Fruit fly (Drosophila melanogaster) whole organism, prepupa: ENCODE measurements around the gene UQCR-6.4L.
A peak's percentile ranks its signal among the peaks of the same experiment; 100 is the strongest.

Experiments used
- Blimp-1 ChIP-seq: fragments of 200-800 bp; sonication (Bioruptor generic); optimal IDR thresholded peaks from 3 replicates; lab custom pipeline; 2017; ENCODE audit warnings: missing biosample characterization, missing genetic modification characterization, mild to moderate bottlenecking, moderate library complexity, missing genetic modification reagents
- CG10669 ChIP-seq: fragments of 200-800 bp; sonication (Bioruptor generic); optimal IDR thresholded peaks from 3 replicates; lab custom pipeline; 2018; ENCODE audit warnings: missing biosample characterization, mild to moderate bottlenecking, missing genetic modification characterization, moderate library complexity
- CG11294 ChIP-seq: fragments of 200-800 bp; sonication (Bioruptor generic); IDR thresholded peaks from 2 replicates; pipeline ENCODE4 v1.3.6; 2022; ENCODE audit warnings: missing biosample characterization, missing genetic modification characterization
- CG11762 ChIP-seq: fragments of 200-800 bp; sonication (Bioruptor generic); optimal IDR thresholded peaks from 3 replicates; lab custom pipeline; 2016; ENCODE audit warnings: missing biosample characterization, missing genetic modification characterization; ENCODE audit not compliant: insufficient read depth
- CG11902 ChIP-seq: fragments of 200-800 bp; sonication (Bioruptor generic); optimal IDR thresholded peaks from 3 replicates; lab custom pipeline; 2016; ENCODE audit warnings: missing biosample characterization, missing genetic modification characterization
- CG15336 ChIP-seq: fragments of 200-800 bp; sonication (Bioruptor generic); IDR thresholded peaks from 2 replicates; pipeline ENCODE4 v1.3.6; 2022; ENCODE audit warnings: missing biosample characterization, missing genetic modification characterization
- CG16779 ChIP-seq: fragments of 200-800 bp; sonication (Bioruptor generic); optimal IDR thresholded peaks from 3 replicates; lab custom pipeline; 2017; ENCODE audit warnings: missing biosample characterization, mild to moderate bottlenecking, missing genetic modification characterization
- CG3032 ChIP-seq: fragments of 200-800 bp; optimal IDR thresholded peaks from 2 replicates; lab custom pipeline; 2019; ENCODE audit warnings: missing biosample characterization, mild to moderate bottlenecking, missing genetic modification characterization, moderate library complexity
- CG34406 ChIP-seq: fragments of 200-800 bp; sonication (Bioruptor generic); optimal IDR thresholded peaks from 3 replicates; lab custom pipeline; 2016; ENCODE audit warnings: missing biosample characterization, missing genetic modification characterization
- CG3919 ChIP-seq: fragments of 200-800 bp; sonication (Bioruptor generic); optimal IDR thresholded peaks from 3 replicates; lab custom pipeline; 2016; ENCODE audit warnings: missing biosample characterization, missing genetic modification characterization
- CG4318 ChIP-seq: fragments of 200-800 bp; sonication (Bioruptor generic); optimal IDR thresholded peaks from 3 replicates; lab custom pipeline; 2017; ENCODE audit warnings: missing biosample characterization, mild to moderate bottlenecking, missing genetic modification characterization
- CG6163 ChIP-seq: fragments of 200-800 bp; sonication (Bioruptor generic); IDR thresholded peaks from 3 replicates; pipeline ENCODE4 v1.3.6; 2022; ENCODE audit warnings: missing biosample characterization, missing genetic modification characterization
- CG6276 ChIP-seq: fragments of 200-800 bp; sonication (Bioruptor generic); optimal IDR thresholded peaks from 2 replicates; lab custom pipeline; 2017; ENCODE audit warnings: missing biosample characterization, mild to moderate bottlenecking, missing genetic modification characterization
- CG6792 ChIP-seq: fragments of 200-800 bp; sonication (Bioruptor generic); optimal IDR thresholded peaks from 3 replicates; lab custom pipeline; 2016; ENCODE audit warnings: missing biosample characterization, missing genetic modification characterization
- CG6808 ChIP-seq: fragments of 200-800 bp; sonication (Bioruptor generic); optimal IDR thresholded peaks from 3 replicates; lab custom pipeline; 2017; ENCODE audit warnings: missing biosample characterization, missing genetic modification characterization, mild to moderate bottlenecking, moderate library complexity, missing genetic modification reagents
- CG6854 ChIP-seq: fragments of 200-800 bp; sonication (Bioruptor generic); optimal IDR thresholded peaks from 2 replicates; lab custom pipeline; 2017; ENCODE audit warnings: missing biosample characterization, mild to moderate bottlenecking, missing genetic modification characterization
- CG7368 ChIP-seq: fragments of 200-800 bp; sonication (Bioruptor generic); optimal IDR thresholded peaks from 3 replicates; lab custom pipeline; 2016; ENCODE audit warnings: missing biosample characterization, missing genetic modification characterization
- CG8319 ChIP-seq: fragments of 200-800 bp; sonication (Bioruptor generic); optimal IDR thresholded peaks from 3 replicates; lab custom pipeline; 2016; ENCODE audit warnings: missing biosample characterization, missing genetic modification characterization
- CG8632 ChIP-seq: fragments of 200-800 bp; sonication (Bioruptor generic); optimal IDR thresholded peaks from 3 replicates; lab custom pipeline; 2016; ENCODE audit warnings: missing biosample characterization, missing genetic modification characterization
- CG9139 ChIP-seq: fragments of 200-800 bp; sonication (Bioruptor generic); optimal IDR thresholded peaks from 3 replicates; lab custom pipeline; 2017; ENCODE audit warnings: missing biosample characterization, mild to moderate bottlenecking, missing genetic modification characterization
- Eip75B ChIP-seq: fragments of 200-800 bp; sonication (Bioruptor generic); optimal IDR thresholded peaks from 3 replicates; lab custom pipeline; 2016; ENCODE audit warnings: missing biosample characterization, missing genetic modification characterization
- Eip78C ChIP-seq: fragments of 200-800 bp; sonication (Bioruptor generic); peaks from one replicate; lab custom pipeline; 2016; ENCODE audit warnings: missing biosample characterization, missing genetic modification characterization
- Ets21C ChIP-seq: fragments of 200-800 bp; sonication (Bioruptor generic); optimal IDR thresholded peaks from 3 replicates; lab custom pipeline; 2016; ENCODE audit warnings: missing biosample characterization, missing genetic modification characterization
- Ets96B ChIP-seq: fragments of 200-800 bp; optimal IDR thresholded peaks from 2 replicates; lab custom pipeline; 2019; ENCODE audit warnings: missing biosample characterization, mild to moderate bottlenecking, missing genetic modification characterization, moderate library complexity
- Gug ChIP-seq: fragments of 200-800 bp; sonication (Bioruptor generic); IDR thresholded peaks from 2 replicates; pipeline ENCODE4 v1.3.6; 2022; ENCODE audit warnings: missing biosample characterization, missing genetic modification characterization
- Hr38 ChIP-seq: sonication (Bioruptor generic); optimal IDR thresholded peaks from 2 replicates; lab custom pipeline; 2016; ENCODE audit warnings: missing biosample characterization, missing genetic modification characterization
- Hr39 ChIP-seq: fragments of 200-800 bp; sonication (Bioruptor generic); optimal IDR thresholded peaks from 2 replicates; lab custom pipeline; 2016; ENCODE audit warnings: missing biosample characterization, missing genetic modification characterization
- Hr4 ChIP-seq: fragments of 200-800 bp; sonication (Bioruptor generic); optimal IDR thresholded peaks from 3 replicates; lab custom pipeline; 2016; ENCODE audit warnings: missing biosample characterization, missing genetic modification characterization
- Lpt ChIP-seq: fragments of 200-800 bp; sonication (Bioruptor generic); optimal IDR thresholded peaks from 3 replicates; lab custom pipeline; 2016; ENCODE audit warnings: missing biosample characterization, missing genetic modification characterization
- Met ChIP-seq: fragments of 200-800 bp; sonication (Bioruptor generic); optimal IDR thresholded peaks from 3 replicates; lab custom pipeline; 2016; ENCODE audit warnings: missing biosample characterization, missing genetic modification characterization
- Smox ChIP-seq: fragments of 200-800 bp; sonication (Bioruptor generic); optimal IDR thresholded peaks from 3 replicates; lab custom pipeline; 2016; ENCODE audit warnings: missing biosample characterization, missing genetic modification characterization
- Sox102F ChIP-seq: fragments of 200-800 bp; sonication (Bioruptor generic); optimal IDR thresholded peaks from 2 replicates; lab custom pipeline; 2016; ENCODE audit warnings: missing biosample characterization, mild to moderate bottlenecking, missing genetic modification characterization
- Sox14 ChIP-seq: fragments of 200-800 bp; sonication (Bioruptor generic); optimal IDR thresholded peaks from 3 replicates; lab custom pipeline; 2016; ENCODE audit warnings: missing biosample characterization, missing genetic modification characterization
- Sox15 ChIP-seq: fragments of 200-800 bp; sonication (Bioruptor generic); optimal IDR thresholded peaks from 3 replicates; lab custom pipeline; 2016; ENCODE audit warnings: missing biosample characterization, missing genetic modification characterization
- cyc ChIP-seq: fragments of 200-800 bp; sonication (Bioruptor generic); optimal IDR thresholded peaks from 3 replicates; lab custom pipeline; 2016; ENCODE audit warnings: missing biosample characterization, missing genetic modification characterization
- dac ChIP-seq: fragments of 200-800 bp; sonication (Bioruptor generic); optimal IDR thresholded peaks from 2 replicates; lab custom pipeline; 2017; ENCODE audit warnings: missing biosample characterization, mild to moderate bottlenecking, missing genetic modification characterization
- dsx ChIP-seq: fragments of 200-800 bp; optimal IDR thresholded peaks from 3 replicates; lab custom pipeline; 2019; ENCODE audit warnings: missing biosample characterization, mild to moderate bottlenecking, missing genetic modification characterization, moderate library complexity; ENCODE audit not compliant: poor library complexity, severe bottlenecking
- eg ChIP-seq: fragments of 200-800 bp; sonication (Bioruptor generic); IDR thresholded peaks from 3 replicates; pipeline ENCODE4 v1.3.6; 2022; ENCODE audit warnings: missing biosample characterization, missing genetic modification characterization
- esn ChIP-seq: fragments of 200-800 bp; sonication (Bioruptor generic); optimal IDR thresholded peaks from 2 replicates; lab custom pipeline; 2016; ENCODE audit warnings: missing biosample characterization, mild to moderate bottlenecking, missing genetic modification characterization, moderate library complexity
- fd59A ChIP-seq: fragments of 200-800 bp; sonication (Bioruptor generic); optimal IDR thresholded peaks from 2 replicates; lab custom pipeline; 2017; ENCODE audit warnings: missing biosample characterization, mild to moderate bottlenecking, missing genetic modification characterization, missing genetic modification reagents
- fd85E ChIP-seq: fragments of 200-800 bp; sonication (Bioruptor generic); optimal IDR thresholded peaks from 3 replicates; lab custom pipeline; 2016; ENCODE audit warnings: missing biosample characterization, missing genetic modification characterization
- fkh ChIP-seq: fragments of 200-800 bp; sonication (Bioruptor generic); optimal IDR thresholded peaks from 3 replicates; lab custom pipeline; 2017; ENCODE audit warnings: missing biosample characterization, mild to moderate bottlenecking, missing genetic modification characterization, moderate library complexity
- lz ChIP-seq: fragments of 200-800 bp; sonication (Bioruptor generic); optimal IDR thresholded peaks from 3 replicates; lab custom pipeline; 2016; ENCODE audit warnings: missing biosample characterization, missing genetic modification characterization
- net ChIP-seq: fragments of 200-800 bp; sonication (Bioruptor generic); optimal IDR thresholded peaks from 3 replicates; lab custom pipeline; 2016; ENCODE audit warnings: missing biosample characterization, missing genetic modification characterization
- pdm3 ChIP-seq: fragments of 200-800 bp; sonication (Bioruptor generic); optimal IDR thresholded peaks from 3 replicates; lab custom pipeline; 2016; ENCODE audit warnings: missing biosample characterization, missing genetic modification characterization
- spab ChIP-seq: fragments of 200-800 bp; sonication (Bioruptor generic); optimal IDR thresholded peaks from 2 replicates; lab custom pipeline; 2017; ENCODE audit warnings: missing biosample characterization, mild to moderate bottlenecking, missing genetic modification characterization, missing genetic modification reagents
- ss ChIP-seq, 2 experiments: fragments of 200-800 bp; sonication (Bioruptor generic); optimal IDR thresholded peaks; 2 replicates in 1 of 2; 3 replicates in 1 of 2; lab custom pipeline; 2017 to 2018; ENCODE audit warnings: mild to moderate bottlenecking in 2 of 2, missing biosample characterization in 2 of 2, missing genetic modification characterization in 2 of 2, moderate library complexity in 1 of 2
- svp ChIP-seq: fragments of 200-800 bp; sonication (Bioruptor generic); peaks from one replicate; lab custom pipeline; 2016; ENCODE audit warnings: missing biosample characterization, missing genetic modification characterization
- topi ChIP-seq: fragments of 200-800 bp; sonication (Bioruptor generic); optimal IDR thresholded peaks from 3 replicates; lab custom pipeline; 2016; ENCODE audit warnings: missing biosample characterization, missing genetic modification characterization
- vri ChIP-seq: fragments of 200-800 bp; sonication (Bioruptor generic); optimal IDR thresholded peaks from 3 replicates; lab custom pipeline; 2016; ENCODE audit warnings: missing biosample characterization, mild to moderate bottlenecking, missing genetic modification characterization

The UQCR-6.4L gene

DNA sequence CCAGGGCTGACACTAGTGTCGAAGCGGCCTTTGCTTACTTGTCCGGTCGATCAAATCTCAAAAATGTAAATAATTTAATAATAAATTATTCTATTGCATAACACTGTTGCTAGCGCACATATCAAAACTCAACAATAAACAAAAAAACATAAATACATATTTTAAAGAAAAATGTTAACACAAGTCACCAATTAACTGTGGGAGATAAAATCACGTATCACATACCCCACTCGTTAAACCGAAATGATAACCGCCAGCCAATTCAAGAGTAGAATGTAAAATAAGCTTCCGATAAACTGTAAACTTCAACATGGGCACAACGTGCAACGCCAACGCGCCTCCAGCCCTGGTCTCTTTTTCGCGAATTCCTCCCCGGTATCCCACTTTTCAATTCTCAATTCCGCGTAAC, 36.2 kb downstream of the UQCR-6.4L start, which contains the start of gene Arts (continued):
- TF ChIP-seq Smox (GFP tag; lab: Kevin White, UChicago) (peak; percentile 0), fkh (GFP tag; lab: Kevin White, UChicago) (peak; percentile 34)

DNA sequence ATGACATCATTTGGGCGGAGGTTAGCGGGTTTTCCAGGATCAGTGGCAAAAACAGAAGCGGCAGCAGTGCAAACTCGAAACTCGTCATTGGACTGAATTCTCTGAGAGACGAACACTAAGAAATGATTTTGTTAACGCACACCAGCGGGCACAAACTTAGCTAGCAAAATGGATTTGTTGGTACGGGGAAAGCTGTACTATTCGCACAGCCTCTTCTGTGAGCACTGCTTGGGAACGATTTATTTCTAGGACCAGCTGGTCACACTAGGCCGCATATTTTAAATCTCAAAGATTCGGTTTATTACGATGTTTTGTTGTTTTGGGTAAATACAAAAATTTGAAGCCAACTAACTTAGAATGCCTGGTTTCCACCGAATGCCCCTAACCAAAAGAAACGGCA, 42.6 kb downstream of the UQCR-6.4L start, which contains the start of gene CG4098:
CG4098 (minus strand) TSS at position 228 of the 400 bp plus-strand sequence.
- peak; percentile 45; the same call in 1 of the 2 replicates for TF ChIP-seq CG11294 (GFP tag; lab: Robert Waterston, UW)
- TF ChIP-seq CG6163 (GFP tag; lab: Robert Waterston, UW) = peak; percentile 78
- no peak for TF ChIP-seq CG16779 (tag; lab: Kevin White, UChicago)
- peak; percentile 79 for TF ChIP-seq svp (GFP tag; lab: Kevin White, UChicago)
- peak; percentile 65 for TF ChIP-seq Sox14 (GFP tag; lab: Kevin White, UChicago)
- peak; percentile 22 for TF ChIP-seq CG8632 (GFP tag; lab: Kevin White, UChicago)
- no peak for TF ChIP-seq fd59A (GFP tag; lab: Kevin White, UChicago)
- peak; percentile 59 for TF ChIP-seq lz (GFP tag; lab: Kevin White, UChicago)
- TF ChIP-seq CG4318 (GFP tag; lab: Kevin White, UChicago) = no peak
- no peak for TF ChIP-seq CG6276
- TF ChIP-seq dsx (GFP tag; lab: Kevin White, UChicago) = peak; percentile 53
- TF ChIP-seq cyc (GFP tag; lab: Kevin White, UChicago) = peak; percentile 65
- TF ChIP-seq fkh (GFP tag; lab: Kevin White, UChicago) = no peak
- peak; percentile 53 for TF ChIP-seq CG3032 (tag; lab: Kevin White, UChicago)
- peak; percentile 87 for TF ChIP-seq eg (GFP tag; lab: Robert Waterston, UW)
- no peak for TF ChIP-seq CG8319 (GFP tag; lab: Kevin White, UChicago)
- no peak for TF ChIP-seq spab (GFP tag; lab: Kevin White, UChicago)
- peak; percentile 39 for TF ChIP-seq Met (GFP tag; lab: Kevin White, UChicago)
- peak; percentile 15 for TF ChIP-seq CG11762
- TF ChIP-seq CG11902 (GFP tag; lab: Kevin White, UChicago) = no peak
- TF ChIP-seq Hr38 = peak; percentile 8
- TF ChIP-seq dac = peak; percentile 38
- TF ChIP-seq Hr39 (GFP tag; lab: Kevin White, UChicago) = peak; percentile 70
- TF ChIP-seq fd85E (GFP tag; lab: Kevin White, UChicago) = no peak
- peak; percentile 30 for TF ChIP-seq topi (GFP tag; lab: Kevin White, UChicago)
- peak; percentile 31; the same call in 1 of the 2 replicates for TF ChIP-seq Gug (GFP tag; lab: Robert Waterston, UW)
- TF ChIP-seq CG10669 (GFP tag; lab: Kevin White, UChicago) = peak; percentile 13
- TF ChIP-seq Eip78C (GFP tag; lab: Kevin White, UChicago) = peak; percentile 85
- no peak for TF ChIP-seq Blimp-1
- peak; percentile 1 for TF ChIP-seq Sox15 (GFP tag; lab: Kevin White, UChicago)
- TF ChIP-seq Sox102F = peak; percentile 20
- TF ChIP-seq Smox (GFP tag; lab: Kevin White, UChicago) = peak; percentile 36
- peak in 1 of 2 experiments; percentile 40 for TF ChIP-seq ss (GFP tag; optimal IDR thresholded peaks at IDR 0.05; lab: Kevin White, UChicago)
- peak; percentile 32 for TF ChIP-seq Eip75B (GFP tag; lab: Kevin White, UChicago)
- TF ChIP-seq CG34406 (GFP tag; lab: Kevin White, UChicago) = peak; percentile 25
- TF ChIP-seq CG15336 (GFP tag; lab: Robert Waterston, UW) = peak; percentile 58
- peak; percentile 10 for TF ChIP-seq CG6808
- no peak for TF ChIP-seq CG6854 (GFP tag; lab: Kevin White, UChicago)
- TF ChIP-seq pdm3 (GFP tag; lab: Kevin White, UChicago) = peak; percentile 73
- TF ChIP-seq net (GFP tag; lab: Kevin White, UChicago) = peak; percentile 56
- peak; percentile 35 for TF ChIP-seq CG7368
- TF ChIP-seq Ets21C (GFP tag; lab: Kevin White, UChicago) = peak; percentile 14
- peak; percentile 69 for TF ChIP-seq esn
- TF ChIP-seq CG9139 (GFP tag; lab: Kevin White, UChicago) = no peak
- peak; percentile 68 for TF ChIP-seq Hr4 (GFP tag; lab: Kevin White, UChicago)
- peak; percentile 81 for TF ChIP-seq CG3919 (GFP tag; lab: Kevin White, UChicago)
- peak; percentile 23 for TF ChIP-seq vri (GFP tag; lab: Kevin White, UChicago)
- no peak for TF ChIP-seq Lpt (GFP tag; lab: Kevin White, UChicago)
- peak; percentile 36 for TF ChIP-seq Ets96B
- TF ChIP-seq CG6792 (GFP tag; lab: Kevin White, UChicago) = peak; percentile 44
